Fruit fly (Drosophila melanogaster) whole organism, embryonic: ENCODE measurements around the gene waw.

Source experiments
- Adf1 ChIP-seq: fragments of 200-800 bp; sonication (Bioruptor generic); IDR thresholded peaks from 2 replicates; pipeline ENCODE4 v1.3.6; 2022; ENCODE audit warnings: missing biosample characterization, missing genetic modification characterization
- Antp ChIP-seq: fragments of 200-800 bp; sonication (Bioruptor generic); optimal IDR thresholded peaks from 3 replicates; lab custom pipeline; 2016; ENCODE audit warnings: missing biosample characterization, missing genetic modification characterization
- Atf-2 ChIP-seq: fragments of 200-800 bp; sonication (Bioruptor generic); optimal IDR thresholded peaks from 2 replicates; lab custom pipeline; 2016; ENCODE audit warnings: missing biosample characterization, missing genetic modification characterization
- CG10366 ChIP-seq: fragments of 200-800 bp; sonication (Bioruptor generic); IDR thresholded peaks from 2 replicates; pipeline ENCODE4 v1.3.6; 2022; ENCODE audit warnings: missing biosample characterization, missing genetic modification characterization
- CG10431 ChIP-seq: fragments of 200-800 bp; sonication (Bioruptor generic); optimal IDR thresholded peaks from 3 replicates; lab custom pipeline; 2018; ENCODE audit warnings: missing biosample characterization, mild to moderate bottlenecking, missing genetic modification characterization
- CG10462 ChIP-seq: fragments of 200-800 bp; sonication (Bioruptor generic); optimal IDR thresholded peaks from 2 replicates; lab custom pipeline; 2016; ENCODE audit warnings: missing biosample characterization, missing genetic modification characterization
- CG11093 ChIP-seq: fragments of 200-800 bp; sonication (Bioruptor generic); IDR thresholded peaks from 3 replicates; pipeline ENCODE4 v1.3.6; 2022; ENCODE audit warnings: missing biosample characterization, missing genetic modification characterization
- CG11723 ChIP-seq: fragments of 200-800 bp; sonication (Bioruptor generic); optimal IDR thresholded peaks from 2 replicates; lab custom pipeline; 2017; ENCODE audit warnings: missing biosample characterization, mild to moderate bottlenecking, missing genetic modification characterization
- CG12744 ChIP-seq: fragments of 200-800 bp; sonication (Bioruptor generic); optimal IDR thresholded peaks from 2 replicates; lab custom pipeline; 2016; ENCODE audit warnings: missing biosample characterization, missing genetic modification characterization
- CG13424 ChIP-seq: fragments of 200-800 bp; sonication (Bioruptor generic); optimal IDR thresholded peaks from 2 replicates; lab custom pipeline; 2019; ENCODE audit warnings: missing biosample characterization, mild to moderate bottlenecking, missing genetic modification characterization, moderate library complexity
- CG13775 ChIP-seq: fragments of 200-800 bp; sonication (Bioruptor generic); optimal IDR thresholded peaks from 3 replicates; lab custom pipeline; 2017; ENCODE audit warnings: missing biosample characterization, mild to moderate bottlenecking, missing genetic modification characterization
- CG14965 ChIP-seq: fragments of 200-800 bp; sonication (Bioruptor generic); optimal IDR thresholded peaks from 2 replicates; lab custom pipeline; 2016; ENCODE audit warnings: missing biosample characterization, missing genetic modification characterization, borderline replicate concordance
- CG18599 ChIP-seq: fragments of 200-800 bp; sonication (Bioruptor generic); optimal IDR thresholded peaks from 3 replicates; lab custom pipeline; 2017; ENCODE audit warnings: missing biosample characterization, missing genetic modification characterization, mild to moderate bottlenecking, moderate library complexity, missing genetic modification reagents
- CG2120 ChIP-seq: fragments of 200-800 bp; sonication (Bioruptor generic); optimal IDR thresholded peaks from 3 replicates; lab custom pipeline; 2016; ENCODE audit warnings: missing biosample characterization, missing genetic modification characterization
- CG31365 ChIP-seq: fragments of 200-800 bp; sonication (Bioruptor generic); optimal IDR thresholded peaks from 2 replicates; lab custom pipeline; 2018; ENCODE audit warnings: missing biosample characterization, mild to moderate bottlenecking, missing genetic modification characterization
- CG3995 ChIP-seq: fragments of 200-800 bp; sonication (Bioruptor generic); optimal IDR thresholded peaks from 3 replicates; lab custom pipeline; 2016; ENCODE audit warnings: missing biosample characterization, missing genetic modification characterization
- CG4424 ChIP-seq: fragments of 200-800 bp; sonication (Bioruptor generic); optimal IDR thresholded peaks from 3 replicates; lab custom pipeline; 2016; ENCODE audit warnings: missing biosample characterization, missing genetic modification characterization
- CG4617 ChIP-seq: fragments of 200-800 bp; sonication (Bioruptor generic); optimal IDR thresholded peaks from 3 replicates; lab custom pipeline; 2016; ENCODE audit warnings: missing biosample characterization, missing genetic modification characterization, borderline replicate concordance
- CG7372 ChIP-seq: fragments of 200-800 bp; sonication (Bioruptor generic); IDR thresholded peaks from 2 replicates; pipeline ENCODE4 v1.3.6; 2022; ENCODE audit warnings: missing biosample characterization, missing genetic modification characterization
- CG7963 ChIP-seq: fragments of 200-800 bp; sonication (Bioruptor generic); IDR thresholded peaks from 3 replicates; pipeline ENCODE4 v1.3.6; 2022; ENCODE audit warnings: missing biosample characterization, missing genetic modification characterization; ENCODE audit not compliant: partially characterized antibody
- CG8281 ChIP-seq: fragments of 200-800 bp; sonication (Bioruptor generic); optimal IDR thresholded peaks from 2 replicates; lab custom pipeline; 2018; ENCODE audit warnings: missing biosample characterization, mild to moderate bottlenecking, missing genetic modification characterization, moderate library complexity
- CG9727 ChIP-seq: fragments of 200-800 bp; sonication (Bioruptor generic); optimal IDR thresholded peaks from 3 replicates; lab custom pipeline; 2017; ENCODE audit warnings: missing biosample characterization, mild to moderate bottlenecking, missing genetic modification characterization
- CHES-1-like ChIP-seq: fragments of 200-800 bp; sonication (Bioruptor generic); optimal IDR thresholded peaks from 2 replicates; lab custom pipeline; 2016; ENCODE audit warnings: missing biosample characterization, missing genetic modification characterization
- D19A ChIP-seq: fragments of 200-800 bp; optimal IDR thresholded peaks from 3 replicates; lab custom pipeline; 2019; ENCODE audit warnings: missing biosample characterization, mild to moderate bottlenecking, missing genetic modification characterization, moderate library complexity
- Dref ChIP-seq: fragments of 200-800 bp; sonication (Bioruptor generic); IDR thresholded peaks from 2 replicates; pipeline ENCODE4 v1.3.6; 2022; ENCODE audit warnings: missing biosample characterization, missing genetic modification characterization
- GATAe ChIP-seq: fragments of 200-800 bp; sonication (Bioruptor generic); conservative IDR thresholded peaks from 2 replicates; pipeline ENCODE4 v1.3.6; 2022; ENCODE audit warnings: missing biosample characterization, missing genetic modification characterization
- Gug ChIP-seq: fragments of 200-800 bp; sonication (Bioruptor generic); IDR thresholded peaks from 4 replicates; pipeline ENCODE4 v1.3.6; 2022; ENCODE audit warnings: missing biosample characterization, missing genetic modification characterization
- H15 ChIP-seq: fragments of 200-800 bp; sonication (Bioruptor generic); IDR thresholded peaks from 3 replicates; pipeline ENCODE4 v1.3.6; 2022; ENCODE audit warnings: missing biosample characterization, missing genetic modification characterization
- Lhr ChIP-seq: fragments of 200-800 bp; sonication (Bioruptor generic); optimal IDR thresholded peaks from 3 replicates; lab custom pipeline; 2017; ENCODE audit warnings: mild to moderate bottlenecking, missing biosample characterization, missing genetic modification reagents, missing genetic modification characterization
- NC2α ChIP-seq: fragments of 200-800 bp; sonication (Bioruptor generic); optimal IDR thresholded peaks from 2 replicates; lab custom pipeline; 2016; ENCODE audit warnings: missing biosample characterization, missing genetic modification characterization
- NFAT ChIP-seq: fragments of 200-800 bp; sonication (Bioruptor generic); IDR thresholded peaks from 2 replicates; pipeline ENCODE4 v1.3.6; 2022; ENCODE audit warnings: missing biosample characterization, missing genetic modification characterization
- Oli ChIP-seq: fragments of 200-800 bp; sonication (Bioruptor generic); optimal IDR thresholded peaks from 2 replicates; lab custom pipeline; 2018; ENCODE audit warnings: missing biosample characterization, mild to moderate bottlenecking, missing genetic modification characterization, moderate library complexity
- Sox100B ChIP-seq: fragments of 200-800 bp; sonication (Bioruptor generic); optimal IDR thresholded peaks from 3 replicates; lab custom pipeline; 2018; ENCODE audit warnings: missing biosample characterization, mild to moderate bottlenecking, missing genetic modification characterization
- Spps ChIP-seq: fragments of 200-800 bp; sonication (Bioruptor generic); optimal IDR thresholded peaks from 2 replicates; lab custom pipeline; 2018; ENCODE audit warnings: missing biosample characterization, mild to moderate bottlenecking, missing genetic modification characterization
- TFAM ChIP-seq: fragments of 200-800 bp; sonication (Bioruptor generic); optimal IDR thresholded peaks from 2 replicates; lab custom pipeline; 2017; ENCODE audit warnings: missing biosample characterization, missing genetic modification characterization, inconsistent platforms
- br ChIP-seq: fragments of >200 bp; optimal IDR thresholded peaks from 2 replicates; lab custom pipeline; 2017
- chinmo ChIP-seq: fragments of 200-800 bp; sonication (Bioruptor generic); IDR thresholded peaks from 4 replicates; pipeline ENCODE4 v1.3.6; 2022; ENCODE audit warnings: missing biosample characterization, missing genetic modification characterization; ENCODE audit not compliant: partially characterized antibody
- corto ChIP-seq: fragments of 200-800 bp; sonication (Bioruptor generic); optimal IDR thresholded peaks from 2 replicates; lab custom pipeline; 2016; ENCODE audit warnings: missing biosample characterization, mild to moderate bottlenecking, missing genetic modification characterization, moderate library complexity
- dmrt99B ChIP-seq: fragments of 200-800 bp; sonication (Bioruptor generic); optimal IDR thresholded peaks from 2 replicates; lab custom pipeline; 2018; ENCODE audit warnings: missing biosample characterization, mild to moderate bottlenecking, missing genetic modification characterization, moderate library complexity
- dysf ChIP-seq: fragments of 200-800 bp; sonication (Bioruptor generic); IDR thresholded peaks from 3 replicates; pipeline ENCODE4 v1.3.6; 2022; ENCODE audit warnings: missing biosample characterization, missing genetic modification characterization
- ftz-f1 ChIP-seq: fragments of 200-800 bp; sonication (Bioruptor generic); optimal IDR thresholded peaks from 2 replicates; lab custom pipeline; 2016; ENCODE audit warnings: missing biosample characterization, missing genetic modification characterization
- gem ChIP-seq: fragments of 200-800 bp; sonication (Bioruptor generic); optimal IDR thresholded peaks from 2 replicates; lab custom pipeline; 2019; ENCODE audit warnings: missing biosample characterization, mild to moderate bottlenecking, missing genetic modification characterization, moderate library complexity
- grn ChIP-seq: fragments of 200-800 bp; sonication (Bioruptor generic); optimal IDR thresholded peaks from 3 replicates; lab custom pipeline; 2017; ENCODE audit warnings: missing biosample characterization, missing genetic modification characterization
- gsb-n ChIP-seq: fragments of 200-800 bp; sonication (Bioruptor generic); optimal IDR thresholded peaks from 3 replicates; lab custom pipeline; 2018; ENCODE audit warnings: missing biosample characterization, mild to moderate bottlenecking, missing genetic modification characterization
- hkb ChIP-seq, 2 experiments: fragments of 200-800 bp in 1 of 2; fragments of >200 bp in 1 of 2; sonication (Bioruptor generic) in 1 of 2; IDR thresholded peaks in 1 of 2; optimal IDR thresholded peaks in 1 of 2; 2 replicates each; pipeline versions ENCODE4 v1.3.6 to Lab custom; 2017 to 2022; ENCODE audit warnings: missing biosample characterization in 1 of 2, missing genetic modification characterization in 1 of 2
- kay ChIP-seq: fragments of 200-800 bp; sonication (Bioruptor generic); optimal IDR thresholded peaks from 2 replicates; lab custom pipeline; 2016; ENCODE audit warnings: missing biosample characterization, missing genetic modification characterization
- lola ChIP-seq, 3 experiments: fragments of >200 bp in 2 of 3; fragments of 200-800 bp in 1 of 3; sonication (Bioruptor generic) in 1 of 3; optimal IDR thresholded peaks; 2 replicates each; lab custom pipeline; 2017 to 2019; ENCODE audit warnings: missing biosample characterization in 3 of 3, missing genetic modification characterization in 3 of 3, mild to moderate bottlenecking in 1 of 3, moderate library complexity in 1 of 3
- psq ChIP-seq: fragments of 200-800 bp; sonication (Bioruptor generic); optimal IDR thresholded peaks from 2 replicates; lab custom pipeline; 2017; ENCODE audit warnings: missing biosample characterization, missing genetic modification characterization
- pzg ChIP-seq: fragments of 200-800 bp; sonication (Bioruptor generic); optimal IDR thresholded peaks from 3 replicates; lab custom pipeline; 2018; ENCODE audit warnings: missing biosample characterization, mild to moderate bottlenecking, missing genetic modification characterization, moderate library complexity
- row ChIP-seq: fragments of 200-800 bp; sonication (Bioruptor generic); IDR thresholded peaks from 3 replicates; pipeline ENCODE4 v1.3.6; 2022; ENCODE audit warnings: missing biosample characterization, missing genetic modification characterization

Gene waw

DNA sequence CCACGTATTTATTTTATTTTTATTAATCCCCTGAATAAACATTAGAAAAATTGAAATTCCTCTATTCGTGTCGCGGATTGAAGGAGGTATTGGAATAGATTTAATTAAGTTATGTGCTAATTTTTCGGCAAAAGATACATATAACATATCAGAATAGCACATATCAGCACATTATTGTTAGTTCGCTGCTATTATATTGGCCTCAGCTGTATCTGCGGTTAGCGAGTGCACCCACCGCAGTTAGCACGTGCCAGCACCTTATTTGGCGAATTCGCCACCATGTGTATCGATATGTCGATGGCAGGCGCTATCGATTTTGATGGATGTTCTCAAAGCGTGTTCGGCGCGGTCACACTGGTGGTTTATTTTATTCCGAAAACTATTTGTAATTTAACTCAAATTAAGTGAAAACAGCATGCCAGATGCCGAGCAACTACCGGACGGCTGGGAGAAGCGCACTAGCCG is 17.8 kb upstream of the waw start, which contains the start of gene dod (continued):
- TF ChIP-seq Antp (GFP tag; lab: Kevin White, UChicago) (peak; percentile 54), Spps (tag; lab: Kevin White, UChicago) (no peak), NC2α (no peak), Atf-2 (no peak), CG4617 (GFP tag; lab: Kevin White, UChicago) (peak; percentile 84), CG12744 (GFP tag; lab: Kevin White, UChicago) (peak; percentile 35), Adf1 (GFP tag; lab: Robert Waterston, UW) (peak; percentile 44), CG10431 (GFP tag; lab: Kevin White, UChicago) (no peak), Oli (peak; percentile 42), chinmo (GFP tag; lab: Robert Waterston, UW) (peak; percentile 73; the same call in 1 of the 4 replicates), CG2120 (GFP tag; lab: Kevin White, UChicago) (peak; percentile 72), CG14965 (GFP tag; lab: Kevin White, UChicago) (no peak), NFAT (GFP tag; lab: Robert Waterston, UW) (peak; percentile 61; the same call in 1 of the 2 replicates), hkb (optimal IDR thresholded peaks at IDR 0.05; lab: Kevin White, UChicago) (no peak), hkb (GFP tag; IDR thresholded peaks at IDR 0.05; lab: Robert Waterston, UW) (peak; percentile 41; the same call in 1 of the 2 replicates), CG31365 (tag; lab: Kevin White, UChicago) (no peak), row (GFP tag; lab: Robert Waterston, UW) (peak; percentile 68), CG7963 (peak; percentile 34; the same call in 1 of the 3 replicates), gsb-n (tag; lab: Kevin White, UChicago) (no peak), pzg (peak; percentile 99), CG4424 (peak; percentile 15), CG13424 (tag; lab: Kevin White, UChicago) (peak; percentile 43), H15 (GFP tag; lab: Robert Waterston, UW) (no peak), CG9727 (GFP tag; lab: Kevin White, UChicago) (peak; percentile 35), ftz-f1 (GFP tag; lab: Kevin White, UChicago) (peak; percentile 9), D19A (tag; lab: Kevin White, UChicago) (no peak), CG18599 (GFP tag; lab: Kevin White, UChicago) (peak; percentile 55), corto (no peak), Dref (GFP tag; lab: Robert Waterston, UW) (peak; percentile 97), CG8281 (tag; lab: Kevin White, UChicago) (no peak), CG10366 (GFP tag; lab: Robert Waterston, UW) (peak; percentile 17; the same call in 1 of the 2 replicates), CG3995 (GFP tag; lab: Kevin White, UChicago) (peak; percentile 12), kay (peak; percentile 1), Lhr (GFP tag; lab: Kevin White, UChicago) (peak; percentile 74), CG11093 (GFP tag; lab: Robert Waterston, UW) (no peak), br (lab: Kevin White, UChicago) (no peak), TFAM (GFP tag; lab: Kevin White, UChicago) (no peak), CHES-1-like (peak; percentile 69), CG11723 (GFP tag; lab: Kevin White, UChicago) (no peak), CG13775 (peak; percentile 42), Sox100B (GFP tag; lab: Kevin White, UChicago) (no peak), CG10462 (GFP tag; lab: Kevin White, UChicago) (no peak), dmrt99B (tag; lab: Kevin White, UChicago) (no peak), GATAe (GFP tag; lab: Robert Waterston, UW) (no peak), Gug (GFP tag; lab: Robert Waterston, UW) (peak; percentile 37; the same call in 1 of the 4 replicates), dysf (GFP tag; lab: Robert Waterston, UW) (peak; percentile 49; the same call in 1 of the 3 replicates), psq (GFP tag; lab: Kevin White, UChicago) (no peak), CG7372 (GFP tag; lab: Robert Waterston, UW) (no peak), lola (GFP tag; optimal IDR thresholded peaks at IDR 0.05; lab: Kevin White, UChicago) (peak in 1 of 3 experiments; percentile 30), grn (GFP tag; lab: Kevin White, UChicago) (no peak), gem (peak; percentile 66)
